Fruit fly (Drosophila melanogaster) whole organism, embryonic: ENCODE measurements around the gene CG5928.

Experiments used
- CG10366 ChIP-seq: fragments of 200-800 bp; sonication (Bioruptor generic); IDR thresholded peaks from 2 replicates; pipeline ENCODE4 v1.3.6; 2022; ENCODE audit warnings: missing biosample characterization, missing genetic modification characterization
- CG11247 ChIP-seq: fragments of 200-800 bp; sonication (Bioruptor generic); IDR thresholded peaks from 2 replicates; pipeline ENCODE4 v1.3.6; 2022; ENCODE audit warnings: missing biosample characterization, missing genetic modification characterization
- CG11456 ChIP-seq: fragments of 200-800 bp; sonication (Bioruptor generic); IDR thresholded peaks from 3 replicates; pipeline ENCODE4 v1.3.6; 2022; ENCODE audit warnings: missing biosample characterization, missing genetic modification characterization
- CG12071 ChIP-seq: fragments of 200-800 bp; sonication (Bioruptor generic); optimal IDR thresholded peaks from 3 replicates; lab custom pipeline; 2018; ENCODE audit warnings: missing biosample characterization, mild to moderate bottlenecking, missing genetic modification characterization
- CG13287 ChIP-seq: fragments of 200-800 bp; sonication (Bioruptor generic); IDR thresholded peaks from 2 replicates; pipeline ENCODE4 v1.3.6; 2022; ENCODE audit warnings: missing biosample characterization, missing genetic modification characterization; ENCODE audit not compliant: partially characterized antibody
- CG15011 ChIP-seq: fragments of 200-800 bp; sonication (Bioruptor generic); optimal IDR thresholded peaks from 3 replicates; lab custom pipeline; 2018; ENCODE audit warnings: missing biosample characterization, mild to moderate bottlenecking, missing genetic modification characterization
- CG15514 ChIP-seq: fragments of 200-800 bp; sonication (Bioruptor generic); optimal IDR thresholded peaks from 3 replicates; lab custom pipeline; 2017; ENCODE audit warnings: missing biosample characterization, missing genetic modification characterization, mild to moderate bottlenecking, moderate library complexity, missing genetic modification reagents
- CG16815 ChIP-seq: fragments of 200-800 bp; sonication (Bioruptor generic); optimal IDR thresholded peaks from 3 replicates; lab custom pipeline; 2017; ENCODE audit warnings: missing biosample characterization, mild to moderate bottlenecking, missing genetic modification characterization
- CG17612 ChIP-seq: fragments of 200-800 bp; sonication (Bioruptor generic); IDR thresholded peaks from 2 replicates; pipeline ENCODE4 v1.3.6; 2022; ENCODE audit warnings: missing biosample characterization, missing genetic modification characterization
- CG18262 ChIP-seq: fragments of 200-800 bp; optimal IDR thresholded peaks from 3 replicates; lab custom pipeline; 2019; ENCODE audit warnings: missing biosample characterization, mild to moderate bottlenecking, missing genetic modification characterization, moderate library complexity
- CG1832 ChIP-seq: fragments of 200-800 bp; sonication (Bioruptor generic); optimal IDR thresholded peaks from 2 replicates; lab custom pipeline; 2017; ENCODE audit warnings: missing biosample characterization, mild to moderate bottlenecking, missing genetic modification characterization, inconsistent platforms
- CG2120 ChIP-seq: fragments of 200-800 bp; sonication (Bioruptor generic); optimal IDR thresholded peaks from 3 replicates; lab custom pipeline; 2016; ENCODE audit warnings: missing biosample characterization, missing genetic modification characterization
- CG3726 ChIP-seq: fragments of 200-800 bp; sonication (Bioruptor generic); IDR thresholded peaks from 3 replicates; pipeline ENCODE4, ENCODE4 v1.3.6; 2022; ENCODE audit warnings: missing biosample characterization, missing genetic modification characterization
- CG4854 ChIP-seq: fragments of 200-800 bp; sonication (Bioruptor generic); optimal IDR thresholded peaks from 2 replicates; lab custom pipeline; 2016; ENCODE audit warnings: missing biosample characterization, missing genetic modification characterization, inconsistent platforms
- CG5180 ChIP-seq: fragments of 200-800 bp; sonication (Bioruptor generic); optimal IDR thresholded peaks from 3 replicates; lab custom pipeline; 2017; ENCODE audit warnings: missing biosample characterization, missing genetic modification characterization, mild to moderate bottlenecking, moderate library complexity, missing genetic modification reagents
- CG6813 ChIP-seq: fragments of 200-800 bp; sonication (Bioruptor generic); optimal IDR thresholded peaks from 2 replicates; lab custom pipeline; 2017; ENCODE audit warnings: missing biosample characterization, missing genetic modification characterization, mild to moderate bottlenecking, moderate library complexity, missing genetic modification reagents
- CG7556 ChIP-seq: fragments of 200-800 bp; sonication (Bioruptor generic); optimal IDR thresholded peaks from 2 replicates; lab custom pipeline; 2017; ENCODE audit warnings: missing biosample characterization, mild to moderate bottlenecking, missing genetic modification characterization
- CG9727 ChIP-seq: fragments of 200-800 bp; sonication (Bioruptor generic); optimal IDR thresholded peaks from 3 replicates; lab custom pipeline; 2017; ENCODE audit warnings: missing biosample characterization, mild to moderate bottlenecking, missing genetic modification characterization
- Camta ChIP-seq: fragments of 200-800 bp; sonication (Bioruptor generic); optimal IDR thresholded peaks from 2 replicates; lab custom pipeline; 2016; ENCODE audit warnings: missing biosample characterization, missing genetic modification characterization
- Dbx ChIP-seq: fragments of 200-800 bp; sonication (Bioruptor generic); IDR thresholded peaks from 3 replicates; pipeline ENCODE4 v1.3.6; 2022; ENCODE audit warnings: missing biosample characterization, missing genetic modification characterization
- Dek ChIP-seq: fragments of 200-800 bp; sonication (Bioruptor generic); optimal IDR thresholded peaks from 3 replicates; lab custom pipeline; 2019; ENCODE audit warnings: missing biosample characterization, mild to moderate bottlenecking, missing genetic modification characterization, moderate library complexity
- E2f2 ChIP-seq: fragments of 200-800 bp; sonication (Bioruptor generic); IDR thresholded peaks from 2 replicates; pipeline ENCODE4 v1.3.6; 2022; ENCODE audit warnings: missing biosample characterization, missing genetic modification characterization
- Fer1 ChIP-seq: fragments of 200-800 bp; sonication (Bioruptor generic); optimal IDR thresholded peaks from 2 replicates; lab custom pipeline; 2017; ENCODE audit warnings: missing biosample characterization, mild to moderate bottlenecking, missing genetic modification characterization
- HHEX ChIP-seq: fragments of 200-800 bp; sonication (Bioruptor generic); optimal IDR thresholded peaks from 3 replicates; lab custom pipeline; 2017; ENCODE audit warnings: missing biosample characterization, mild to moderate bottlenecking, missing genetic modification characterization, missing genetic modification reagents
- Kr ChIP-seq: fragments of 200-800 bp; sonication (Bioruptor generic); optimal IDR thresholded peaks from 2 replicates; lab custom pipeline; 2017; ENCODE audit warnings: missing biosample characterization, mild to moderate bottlenecking, missing genetic modification characterization
- Mes4 ChIP-seq: fragments of 200-800 bp; sonication (Bioruptor generic); optimal IDR thresholded peaks from 2 replicates; lab custom pipeline; 2016; ENCODE audit warnings: missing biosample characterization, missing genetic modification characterization
- Mrtf ChIP-seq: fragments of 200-800 bp; sonication (Bioruptor generic); IDR thresholded peaks from 3 replicates; pipeline ENCODE4 v1.3.6; 2022; ENCODE audit warnings: missing biosample characterization, missing genetic modification characterization
- NFAT ChIP-seq: fragments of 200-800 bp; sonication (Bioruptor generic); IDR thresholded peaks from 2 replicates; pipeline ENCODE4 v1.3.6; 2022; ENCODE audit warnings: missing biosample characterization, missing genetic modification characterization
- Nf-YA ChIP-seq: fragments of 200-800 bp; sonication (Bioruptor generic); IDR thresholded peaks from 2 replicates; pipeline ENCODE4 v1.3.6; 2022; ENCODE audit warnings: missing biosample characterization, missing genetic modification characterization
- Nf-YC ChIP-seq: fragments of 200-800 bp; optimal IDR thresholded peaks from 3 replicates; lab custom pipeline; 2019; ENCODE audit warnings: missing biosample characterization, mild to moderate bottlenecking, missing genetic modification characterization, moderate library complexity
- Sin3A ChIP-seq: fragments of >200 bp; optimal IDR thresholded peaks from 2 replicates; lab custom pipeline; 2018
- Spps ChIP-seq: fragments of 200-800 bp; sonication (Bioruptor generic); optimal IDR thresholded peaks from 2 replicates; lab custom pipeline; 2018; ENCODE audit warnings: missing biosample characterization, mild to moderate bottlenecking, missing genetic modification characterization
- Usf ChIP-seq: fragments of 200-800 bp; sonication (Bioruptor generic); optimal IDR thresholded peaks from 2 replicates; lab custom pipeline; 2017; ENCODE audit warnings: missing genotype, missing biosample characterization, missing genetic modification characterization
- crc ChIP-seq: fragments of 200-800 bp; sonication (Bioruptor generic); optimal IDR thresholded peaks from 2 replicates; lab custom pipeline; 2016; ENCODE audit warnings: missing biosample characterization, missing genetic modification characterization
- dan ChIP-seq: fragments of 200-800 bp; sonication (Bioruptor generic); IDR thresholded peaks from 2 replicates; pipeline ENCODE4 v1.3.6; 2022; ENCODE audit warnings: missing biosample characterization, missing genetic modification characterization
- danr ChIP-seq: fragments of 200-800 bp; sonication (Bioruptor generic); IDR thresholded peaks from 2 replicates; pipeline ENCODE4 v1.3.6; 2022; ENCODE audit warnings: missing biosample characterization, missing genetic modification characterization
- dmrt99B ChIP-seq: fragments of 200-800 bp; sonication (Bioruptor generic); optimal IDR thresholded peaks from 2 replicates; lab custom pipeline; 2018; ENCODE audit warnings: missing biosample characterization, mild to moderate bottlenecking, missing genetic modification characterization, moderate library complexity
- en ChIP-seq: fragments of 200-800 bp; sonication (Bioruptor generic); optimal IDR thresholded peaks from 2 replicates; lab custom pipeline; 2016; ENCODE audit warnings: missing biosample characterization, missing genetic modification characterization
- fd3F ChIP-seq: fragments of 200-800 bp; sonication (Bioruptor generic); optimal IDR thresholded peaks from 2 replicates; lab custom pipeline; 2018; ENCODE audit warnings: missing biosample characterization, mild to moderate bottlenecking, missing genetic modification characterization, moderate library complexity
- gro ChIP-seq: fragments of 200-800 bp; sonication (Bioruptor generic); optimal IDR thresholded peaks from 2 replicates; lab custom pipeline; 2016; ENCODE audit warnings: missing biosample characterization, missing genetic modification characterization
- ken ChIP-seq: fragments of 200-800 bp; sonication (Bioruptor generic); IDR thresholded peaks from 3 replicates; pipeline ENCODE4 v1.3.6; 2022; ENCODE audit warnings: missing biosample characterization, missing genetic modification characterization
- luna ChIP-seq: fragments of 200-800 bp; sonication (Bioruptor generic); optimal IDR thresholded peaks from 2 replicates; lab custom pipeline; 2016; ENCODE audit warnings: missing biosample characterization, missing genetic modification characterization
- nerfin-2 ChIP-seq: fragments of 200-800 bp; sonication (Bioruptor generic); IDR thresholded peaks from 2 replicates; pipeline ENCODE4 v1.3.6; 2022; ENCODE audit warnings: missing biosample characterization, missing genetic modification characterization; ENCODE audit not compliant: partially characterized antibody
- ranshi ChIP-seq: fragments of 200-800 bp; sonication (Bioruptor generic); IDR thresholded peaks from 2 replicates; pipeline ENCODE4 v1.3.6; 2022; ENCODE audit warnings: missing biosample characterization, missing genetic modification characterization
- sc ChIP-seq, 3 experiments: fragments of >200 bp in 2 of 3; fragments of 200-800 bp in 1 of 3; sonication (Bioruptor generic) in 1 of 3; optimal IDR thresholded peaks; 2 replicates in 2 of 3; 3 replicates in 1 of 3; lab custom pipeline; 2017; ENCODE audit warnings: mild to moderate bottlenecking in 1 of 3, missing biosample characterization in 1 of 3, missing genetic modification characterization in 1 of 3, missing genetic modification reagents in 1 of 3
- schlank ChIP-seq: fragments of 200-800 bp; sonication (Bioruptor generic); optimal IDR thresholded peaks from 2 replicates; lab custom pipeline; 2018; ENCODE audit warnings: missing biosample characterization, mild to moderate bottlenecking, missing genetic modification characterization
- seq ChIP-seq: fragments of 200-800 bp; sonication (Bioruptor generic); IDR thresholded peaks from 2 replicates; pipeline ENCODE4 v1.3.6; 2022; ENCODE audit warnings: missing biosample characterization, missing genetic modification characterization
- sim ChIP-seq: fragments of 200-800 bp; sonication (Bioruptor generic); IDR thresholded peaks from 2 replicates; pipeline ENCODE4 v1.3.6; 2022; ENCODE audit warnings: missing biosample characterization, missing genetic modification characterization
- usp ChIP-seq: fragments of >200 bp; optimal IDR thresholded peaks from 2 replicates; lab custom pipeline; 2017; ENCODE audit warnings: missing biosample characterization, missing genetic modification characterization
- zen ChIP-seq: fragments of 200-800 bp; sonication (Bioruptor generic); optimal IDR thresholded peaks from 3 replicates; lab custom pipeline; 2018; ENCODE audit warnings: missing biosample characterization, mild to moderate bottlenecking, missing genetic modification characterization, moderate library complexity

The CG5928 gene

DNA sequence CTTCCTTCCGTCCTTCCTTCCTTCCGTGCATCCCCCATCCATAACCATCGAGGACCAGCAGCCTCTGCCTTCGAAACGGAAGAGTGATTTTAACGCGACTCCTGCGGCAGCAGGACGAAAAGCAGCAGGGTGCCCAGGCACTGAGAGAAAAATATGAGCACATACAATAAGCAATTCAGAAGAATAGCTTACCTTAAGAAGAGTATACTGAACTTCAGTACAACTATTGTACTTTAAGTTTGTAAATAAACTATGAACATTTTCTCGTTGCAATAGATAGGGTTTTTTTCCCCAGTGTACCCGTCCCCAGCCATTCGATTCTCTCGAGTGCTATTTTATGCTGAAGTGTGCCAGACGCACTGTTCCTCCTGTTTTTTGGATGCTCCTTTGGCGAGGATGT is 36.1 kb upstream of the CG5928 start (continued):
- TF ChIP-seq CG6813 (GFP tag; lab: Kevin White, UChicago), result peak; percentile 82
- TF ChIP-seq Sin3A (lab: Kevin White, UChicago), result no peak
- peak; percentile 69 for TF ChIP-seq CG11247
- TF ChIP-seq gro (GFP tag; lab: Kevin White, UChicago), result peak; percentile 51
- TF ChIP-seq Usf (GFP tag; lab: Kevin White, UChicago), result peak; percentile 41
- TF ChIP-seq sc (optimal IDR thresholded peaks at IDR 0.05; lab: Kevin White, UChicago), result no peak
- TF ChIP-seq sc (GFP tag; optimal IDR thresholded peaks at IDR 0.05; lab: Kevin White, UChicago), result peak; percentile 63
- TF ChIP-seq zen, result peak; percentile 69
- TF ChIP-seq crc, result peak; percentile 68
- TF ChIP-seq CG1832 (GFP tag; lab: Kevin White, UChicago), result no peak
- TF ChIP-seq sim (GFP tag; lab: Robert Waterston, UW), result peak; percentile 57; the same call in 1 of the 2 replicates
- TF ChIP-seq en (GFP tag; lab: Kevin White, UChicago), result peak; percentile 61
- peak; percentile 38 for TF ChIP-seq schlank (tag; lab: Kevin White, UChicago)
- peak; percentile 56 for TF ChIP-seq CG10366
- peak; percentile 60 for TF ChIP-seq Dek
- no peak for TF ChIP-seq NFAT (GFP tag; lab: Robert Waterston, UW)
- peak; percentile 64 for TF ChIP-seq CG12071 (GFP tag; lab: Kevin White, UChicago)
- no peak for TF ChIP-seq CG13287
- TF ChIP-seq Kr (GFP tag; lab: Kevin White, UChicago), result no peak
- TF ChIP-seq CG7556, result peak; percentile 86
- TF ChIP-seq Fer1 (GFP tag; lab: Kevin White, UChicago), result peak; percentile 86
- peak; percentile 70; the same call in 1 of the 3 replicates for TF ChIP-seq Dbx (GFP tag; lab: Robert Waterston, UW)
- peak; percentile 24; the same call in 1 of the 2 replicates for TF ChIP-seq dan (GFP tag; lab: Robert Waterston, UW)
- peak; percentile 77 for TF ChIP-seq CG2120 (GFP tag; lab: Kevin White, UChicago)
- peak; percentile 86 for TF ChIP-seq dmrt99B (tag; lab: Kevin White, UChicago)
- TF ChIP-seq CG5180 (GFP tag; lab: Kevin White, UChicago), result peak; percentile 67
- peak; percentile 65 for TF ChIP-seq CG16815 (GFP tag; lab: Kevin White, UChicago)
- TF ChIP-seq E2f2 (GFP tag; lab: Robert Waterston, UW), result peak; percentile 32; the same call in 1 of the 2 replicates
- peak; percentile 55 for TF ChIP-seq CG15514 (GFP tag; lab: Kevin White, UChicago)
- TF ChIP-seq fd3F (GFP tag; lab: Kevin White, UChicago), result peak; percentile 33
- no peak for TF ChIP-seq usp (GFP tag; lab: Kevin White, UChicago)
- TF ChIP-seq Spps (tag; lab: Kevin White, UChicago), result peak; percentile 41
- TF ChIP-seq CG3726 (GFP tag; lab: Robert Waterston, UW), result peak; percentile 71; the same call in 1 of the 3 replicates
- TF ChIP-seq Nf-YA, result peak; percentile 43; the same call in 1 of the 2 replicates
- peak; percentile 87 for TF ChIP-seq CG9727 (GFP tag; lab: Kevin White, UChicago)
- TF ChIP-seq HHEX (GFP tag; lab: Kevin White, UChicago), result peak; percentile 69
- peak; percentile 59 for TF ChIP-seq Nf-YC
- peak; percentile 74 for TF ChIP-seq Camta (GFP tag; lab: Kevin White, UChicago)
- no peak for TF ChIP-seq nerfin-2 (GFP tag; lab: Robert Waterston, UW)
- peak; percentile 42 for TF ChIP-seq CG15011 (GFP tag; lab: Kevin White, UChicago)
- TF ChIP-seq danr, result peak; percentile 50; the same call in 1 of the 2 replicates
- TF ChIP-seq CG18262 (tag; lab: Kevin White, UChicago), result peak; percentile 79
- peak; percentile 84 for TF ChIP-seq ken
- TF ChIP-seq CG11456, result peak; percentile 77
- TF ChIP-seq ranshi (GFP tag; lab: Robert Waterston, UW), result peak; percentile 76
- TF ChIP-seq seq, result 0 out of 2 replicates have a peak, but pooled peaks have one; percentile 32
- TF ChIP-seq Mes4, result peak; percentile 56
- TF ChIP-seq Mrtf (GFP tag; lab: Robert Waterston, UW), result peak; percentile 67; the same call in 2 of the 3 replicates
- peak; percentile 21 for TF ChIP-seq CG4854 (GFP tag; lab: Kevin White, UChicago)
- no peak for TF ChIP-seq CG17612 (GFP tag; lab: Robert Waterston, UW)
- TF ChIP-seq luna (GFP tag; lab: Kevin White, UChicago), result no peak
